Worm (Caenorhabditis elegans): ENCODE data around the gene ttbk-3.

DNA sequence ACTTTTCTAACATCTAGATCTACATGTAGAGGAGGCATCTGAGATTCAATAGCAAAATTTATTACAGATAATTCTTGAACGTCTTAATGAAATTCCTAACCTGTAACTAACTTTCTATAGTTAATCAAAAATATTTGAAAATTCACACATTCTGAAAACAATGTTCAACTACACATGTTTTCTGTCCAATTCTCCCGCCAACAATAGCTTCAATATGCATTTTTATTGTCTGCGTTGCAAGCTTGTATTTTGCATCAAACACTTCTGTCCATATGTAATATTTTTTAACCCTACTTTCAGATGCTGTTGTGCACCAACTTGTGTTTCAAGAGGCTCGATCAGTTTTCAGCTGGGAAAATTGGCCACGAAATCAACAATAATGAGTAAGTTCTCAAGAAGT lies 9.0 kb upstream of the ttbk-3 start, which contains the start of gene tbc-3:
- TF ChIP-seq F49E8.2 (tag; optimal IDR thresholded peaks at IDR 0.05; ENCODE audit: insufficient read depth) (no peak), ama-1 (optimal IDR thresholded peaks at IDR 0.05) (no peak), ama-1 (GFP tag; optimal IDR thresholded peaks at IDR 0.05) (no peak)
